Worm (Caenorhabditis elegans): ENCODE results near the gene srsx-12.

The srsx-12 gene

ce11 chrV:5000406-5000805, 19.6 kb upstream of the srsx-12 start, which contains the start of gene ugt-7:
TSS of gene ugt-7 (minus strand) at chrV:5000566.
- TF ChIP-seq ZK546.5 (tag; optimal IDR thresholded peaks at IDR 0.05) = no peak
- peak; percentile 66 for TF ChIP-seq fos-1 (tag; optimal IDR thresholded peaks at IDR 0.05)

ce11 chrV:4995155-4995554, 14.4 kb upstream of the srsx-12 start, which contains the start of gene ncx-9:
TSS of gene ncx-9 (minus strand) at chrV:4995255.
- TF ChIP-seq mdl-1 (tag; optimal IDR thresholded peaks at IDR 0.05) = no peak
- no peak for TF ChIP-seq elt-3 (tag; optimal IDR thresholded peaks at IDR 0.05)
- no peak for TF ChIP-seq F13H6.1 (tag; optimal IDR thresholded peaks at IDR 0.05)
- no peak for TF ChIP-seq sma-9 (GFP tag; optimal IDR thresholded peaks at IDR 0.05)
- TF ChIP-seq sma-9 (tag; optimal IDR thresholded peaks at IDR 0.05) = no peak
- no peak for TF ChIP-seq gmeb-1 (tag; optimal IDR thresholded peaks at IDR 0.05)
- no peak for TF ChIP-seq nhr-237 (tag; optimal IDR thresholded peaks at IDR 0.05)

ce11 chrV:4987097-4987496, 6.3 kb upstream of the srsx-12 start, which contains the start of gene ncx-8:
TSS of gene ncx-8 (minus strand) at chrV:4987197.
- no peak for TF ChIP-seq ceh-16 (tag; optimal IDR thresholded peaks at IDR 0.05)
- TF ChIP-seq unc-39 (tag; optimal IDR thresholded peaks at IDR 0.05) = no peak
- no peak for TF ChIP-seq gmeb-1 (tag; optimal IDR thresholded peaks at IDR 0.05)
- no peak for TF ChIP-seq unc-62 (GFP tag; optimal IDR thresholded peaks at IDR 0.05)
- no peak for TF ChIP-seq zag-1 (tag; optimal IDR thresholded peaks at IDR 0.05)
- TF ChIP-seq ZK546.5 (tag; optimal IDR thresholded peaks at IDR 0.05) = no peak
- TF ChIP-seq sma-9 (GFP tag; optimal IDR thresholded peaks at IDR 0.05) = no peak
- TF ChIP-seq sma-9 (tag; optimal IDR thresholded peaks at IDR 0.05) = no peak
- TF ChIP-seq snpc-4 (tag; optimal IDR thresholded peaks at IDR 0.05) = no peak
- TF ChIP-seq aly-2 (tag; optimal IDR thresholded peaks at IDR 0.05) = no peak
- TF ChIP-seq nhr-11 (tag; optimal IDR thresholded peaks at IDR 0.05) = no peak

ce11 chrV:4983091-4983490, 2.3 kb upstream of the srsx-12 start, which contains the start of gene srsx-13:
TSS of gene srsx-13 (minus strand) at chrV:4983191.
- TF ChIP-seq ceh-82 (tag; optimal IDR thresholded peaks at IDR 0.05) = no peak
- no peak for TF ChIP-seq nhr-129 (tag; optimal IDR thresholded peaks at IDR 0.05)
- TF ChIP-seq Y55F3AM.14 (GFP tag; optimal IDR thresholded peaks at IDR 0.05) = no peak

ce11 chrV:4980094-4980493, 679 bp downstream of the srsx-12 start:
- TF ChIP-seq nhr-23 (tag; optimal IDR thresholded peaks at IDR 0.05) (no peak), ZK546.5 (tag; optimal IDR thresholded peaks at IDR 0.05) (no peak), lin-39 (tag; optimal IDR thresholded peaks at IDR 0.05) (no peak), lin-11 (tag; optimal IDR thresholded peaks at IDR 0.05) (no peak), ceh-16 (tag; optimal IDR thresholded peaks at IDR 0.05) (no peak), ama-1 (optimal IDR thresholded peaks at IDR 0.05) (no peak), F13H6.1 (tag; optimal IDR thresholded peaks at IDR 0.05) (no peak), nhr-237 (tag; optimal IDR thresholded peaks at IDR 0.05) (no peak), peb-1 (tag; optimal IDR thresholded peaks at IDR 0.05) (no peak), aly-2 (tag; optimal IDR thresholded peaks at IDR 0.05) (no peak), ztf-11 (tag; optimal IDR thresholded peaks at IDR 0.05) (no peak), gmeb-1 (tag; optimal IDR thresholded peaks at IDR 0.05) (no peak), unc-55 (GFP tag; optimal IDR thresholded peaks at IDR 0.05) (no peak)

- TF ChIP-seq lin-11 (tag; optimal IDR thresholded peaks at IDR 0.05) (no peak), lsy-2 (tag; optimal IDR thresholded peaks at IDR 0.05) (no peak), ceh-82 (tag; optimal IDR thresholded peaks at IDR 0.05) (no peak), sma-3 (GFP tag; optimal IDR thresholded peaks at IDR 0.05) (no peak), crh-2 (tag; optimal IDR thresholded peaks at IDR 0.05) (no peak), sem-4 (tag; optimal IDR thresholded peaks at IDR 0.05) (no peak), nhr-11 (tag; optimal IDR thresholded peaks at IDR 0.05) (no peak), ztf-11 (tag; optimal IDR thresholded peaks at IDR 0.05) (no peak), mbf-1 (tag; optimal IDR thresholded peaks at IDR 0.05) (no peak), nhr-237 (tag; optimal IDR thresholded peaks at IDR 0.05) (no peak), nhr-23 (tag; optimal IDR thresholded peaks at IDR 0.05) (no peak), nhr-21 (tag; optimal IDR thresholded peaks at IDR 0.05) (no peak), blmp-1 (tag; optimal IDR thresholded peaks at IDR 0.05; ENCODE audit: insufficient read depth) (no peak), lin-13 (GFP tag; optimal IDR thresholded peaks at IDR 0.05) (no peak), unc-55 (GFP tag; optimal IDR thresholded peaks at IDR 0.05) (no peak), R02D3.7 (tag; optimal IDR thresholded peaks at IDR 0.05) (no peak), ceh-16 (tag; optimal IDR thresholded peaks at IDR 0.05) (no peak), ztf-4 (tag; optimal IDR thresholded peaks at IDR 0.05) (no peak)
Measured at ce11 chrV:4979060-4979459, 1.7 kb downstream of the srsx-12 start, which contains the start of gene srsx-11. TSS of gene srsx-11 (minus strand) at chrV:4979160.
